Fruit fly (Drosophila melanogaster): ENCODE measurements around the gene hng3.

Gene hng3

dm6 chr3L:754612-755011 is 677 bp downstream of the hng3 start (continued):
- TF ChIP-seq unc-4 (GFP tag; IDR thresholded peaks at IDR 0.05; ENCODE audit: partially characterized antibody), result no peak
- no peak for TF ChIP-seq lab (GFP tag; optimal IDR thresholded peaks at IDR 0.05)
- TF ChIP-seq CG13424 (tag; optimal IDR thresholded peaks at IDR 0.05), result peak; percentile 11
- no peak for TF ChIP-seq Hr39 (optimal IDR thresholded peaks at IDR 0.05)
- no peak for TF ChIP-seq Myb (GFP tag; optimal IDR thresholded peaks at IDR 0.05)
- TF ChIP-seq CG10979 (tag; optimal IDR thresholded peaks at IDR 0.05), result peak; percentile 27
- no peak for TF ChIP-seq Bteb2 (GFP tag; optimal IDR thresholded peaks at IDR 0.05)
- no peak for TF ChIP-seq tna (GFP tag; IDR thresholded peaks at IDR 0.05; ENCODE audit: partially characterized antibody)
- TF ChIP-seq Opbp (GFP tag; IDR thresholded peaks at IDR 0.05; ENCODE audit: partially characterized antibody), result no peak
- TF ChIP-seq eve (GFP tag; optimal IDR thresholded peaks at IDR 0.05), result peak in 1 of 2 experiments; percentile 62
- peak; percentile 5 to 24 for TF ChIP-seq chif (GFP tag; optimal IDR thresholded peaks at IDR 0.05)
- TF ChIP-seq Hey (tag; optimal IDR thresholded peaks at IDR 0.05), result no peak
- peak; percentile 36 for TF ChIP-seq CG10462 (GFP tag; optimal IDR thresholded peaks at IDR 0.05)
- TF ChIP-seq Med (GFP tag), result peak; percentile 56
- TF ChIP-seq disco-r (GFP tag; optimal IDR thresholded peaks at IDR 0.05), result no peak
- no peak for TF ChIP-seq BtbVII (GFP tag; optimal IDR thresholded peaks at IDR 0.05)
- no peak for TF ChIP-seq Gug (GFP tag; IDR thresholded peaks at IDR 0.05)
- no peak for TF ChIP-seq Antp (GFP tag; optimal IDR thresholded peaks at IDR 0.05)
- no peak for TF ChIP-seq ac (GFP tag; optimal IDR thresholded peaks at IDR 0.05)
- TF ChIP-seq CG15269 (tag; optimal IDR thresholded peaks at IDR 0.05), result no peak
- 0 out of 3 replicates have a peak, but pooled peaks have one; percentile 13 for TF ChIP-seq croc (GFP tag; conservative IDR thresholded peaks at IDR 0.05)
- TF ChIP-seq Neu2 (GFP tag; optimal IDR thresholded peaks at IDR 0.05; ENCODE audit: borderline replicate concordance), result no peak
- TF ChIP-seq Hand (GFP tag; optimal IDR thresholded peaks at IDR 0.05), result no peak
- TF ChIP-seq CG6765 (GFP tag; optimal IDR thresholded peaks at IDR 0.05), result no peak
- TF ChIP-seq gsb-n (tag; optimal IDR thresholded peaks at IDR 0.05), result peak; percentile 26
- no peak for TF ChIP-seq CG13123 (GFP tag; optimal IDR thresholded peaks at IDR 0.05)
- no peak for TF ChIP-seq CG12104 (GFP tag; optimal IDR thresholded peaks at IDR 0.05)
- TF ChIP-seq Atf-2 (GFP tag; optimal IDR thresholded peaks at IDR 0.05), result no peak
- TF ChIP-seq CG7357 (GFP tag; IDR thresholded peaks at IDR 0.05), result 0 out of 3 replicates have a peak, but pooled peaks have one; percentile 17
- peak; percentile 18; the same call in 1 of the 3 replicates for TF ChIP-seq tgo (GFP tag; IDR thresholded peaks at IDR 0.05)
- TF ChIP-seq fru (optimal IDR thresholded peaks at IDR 0.05), result no peak
- TF ChIP-seq Doc3 (GFP tag; IDR thresholded peaks at IDR 0.05; ENCODE audit: partially characterized antibody), result no peak
- no peak for TF ChIP-seq tap (tag; optimal IDR thresholded peaks at IDR 0.05)
- TF ChIP-seq CG4328 (GFP tag; optimal IDR thresholded peaks at IDR 0.05), result no peak
- no peak for TF ChIP-seq HHEX (GFP tag; optimal IDR thresholded peaks at IDR 0.05)
- no peak for TF ChIP-seq dysf (GFP tag; IDR thresholded peaks at IDR 0.05)
- no peak for TF ChIP-seq CG42726 (GFP tag; IDR thresholded peaks at IDR 0.05; ENCODE audit: partially characterized antibody)
- TF ChIP-seq CG11456 (GFP tag; IDR thresholded peaks at IDR 0.05), result no peak
- peak; percentile 15 for TF ChIP-seq NfI (GFP tag; optimal IDR thresholded peaks at IDR 0.05)
- TF ChIP-seq dimm (GFP tag; IDR thresholded peaks at IDR 0.05), result no peak
- TF ChIP-seq CG4424 (GFP tag; optimal IDR thresholded peaks at IDR 0.05), result peak; percentile 28
- TF ChIP-seq CG32767 (GFP tag; IDR thresholded peaks at IDR 0.05), result no peak; the same call in 1 of the 2 replicates
- no peak for TF ChIP-seq phol (tag; optimal IDR thresholded peaks at IDR 0.05)
- TF ChIP-seq Taf1 (GFP tag; IDR thresholded peaks at IDR 0.05), result no peak
- TF ChIP-seq unpg (GFP tag; optimal IDR thresholded peaks at IDR 0.05), result peak; percentile 56
- no peak for TF ChIP-seq PHDP (tag; optimal IDR thresholded peaks at IDR 0.05)
- TF ChIP-seq aop (GFP tag; IDR thresholded peaks at IDR 0.05), result no peak
- TF ChIP-seq Doc2 (GFP tag; IDR thresholded peaks at IDR 0.05), result no peak
- no peak for TF ChIP-seq CG4404 (GFP tag; IDR thresholded peaks at IDR 0.05)
- TF ChIP-seq CG18619 (GFP tag; optimal IDR thresholded peaks at IDR 0.05), result no peak
- no peak for TF ChIP-seq CG5953 (GFP tag; IDR thresholded peaks at IDR 0.05)
- peak; percentile 58 for TF ChIP-seq gem (tag; optimal IDR thresholded peaks at IDR 0.05)

All from whole organism, embryonic.